Worm (Caenorhabditis elegans): Measurements from ENCODE around the gene Y43F8B.28.

- TF ChIP-seq ztf-29 (GFP tag; IDR thresholded peaks at IDR 0.05) (no peak), klf-2 (GFP tag; conservative IDR thresholded peaks at IDR 0.05) (no peak), flt-1 (GFP tag; IDR thresholded peaks at IDR 0.05) (no peak), T22C8.4 (GFP tag; IDR thresholded peaks at IDR 0.05) (no peak), tab-1 (GFP tag; IDR thresholded peaks at IDR 0.05) (no peak), ref-1 (GFP tag; conservative IDR thresholded peaks at IDR 0.05) (no peak), cog-1 (tag; optimal IDR thresholded peaks at IDR 0.05) (no peak), med-1 (GFP tag; optimal IDR thresholded peaks at IDR 0.05; ENCODE audit: insufficient read depth) (no peak)
Measured at ce11 chrV:19510352-19510751, 25.2 kb downstream of the Y43F8B.28 start.
